Fruit fly (Drosophila melanogaster) whole organism, embryonic: ENCODE data around the gene CG17784.

Source experiments
- CG11093 ChIP-seq: fragments of 200-800 bp; sonication (Bioruptor generic); IDR thresholded peaks from 3 replicates; pipeline ENCODE4 v1.3.6; 2022; ENCODE audit warnings: missing biosample characterization, missing genetic modification characterization
- CG12299 ChIP-seq: fragments of 200-800 bp; sonication (Bioruptor generic); optimal IDR thresholded peaks from 2 replicates; lab custom pipeline; 2018; ENCODE audit warnings: missing biosample characterization, mild to moderate bottlenecking, missing genetic modification characterization
- CG12744 ChIP-seq: fragments of 200-800 bp; sonication (Bioruptor generic); optimal IDR thresholded peaks from 2 replicates; lab custom pipeline; 2016; ENCODE audit warnings: missing biosample characterization, missing genetic modification characterization
- CG12769 ChIP-seq: fragments of 200-800 bp; sonication (Bioruptor generic); optimal IDR thresholded peaks from 2 replicates; lab custom pipeline; 2019; ENCODE audit warnings: missing biosample characterization, mild to moderate bottlenecking, missing genetic modification characterization, moderate library complexity
- CG14441 ChIP-seq: fragments of 200-800 bp; sonication (Bioruptor generic); IDR thresholded peaks from 2 replicates; pipeline ENCODE4 v1.3.6; 2022; ENCODE audit warnings: missing biosample characterization, missing genetic modification characterization
- CG15073 ChIP-seq: fragments of 200-800 bp; sonication (Bioruptor generic); optimal IDR thresholded peaks from 2 replicates; lab custom pipeline; 2016; ENCODE audit warnings: missing biosample characterization, missing genetic modification characterization
- CG16815 ChIP-seq: fragments of 200-800 bp; sonication (Bioruptor generic); optimal IDR thresholded peaks from 3 replicates; lab custom pipeline; 2017; ENCODE audit warnings: missing biosample characterization, mild to moderate bottlenecking, missing genetic modification characterization
- CG17612 ChIP-seq: fragments of 200-800 bp; sonication (Bioruptor generic); IDR thresholded peaks from 2 replicates; pipeline ENCODE4 v1.3.6; 2022; ENCODE audit warnings: missing biosample characterization, missing genetic modification characterization
- CG18011 ChIP-seq: fragments of 200-800 bp; sonication (Bioruptor generic); optimal IDR thresholded peaks from 2 replicates; lab custom pipeline; 2017; ENCODE audit warnings: missing biosample characterization, missing genetic modification characterization, mild to moderate bottlenecking, moderate library complexity, missing genotype
- CG2712 ChIP-seq: fragments of 200-800 bp; optimal IDR thresholded peaks from 3 replicates; lab custom pipeline; 2019; ENCODE audit warnings: missing biosample characterization, mild to moderate bottlenecking, missing genetic modification characterization, moderate library complexity
- CG30020 ChIP-seq: fragments of 200-800 bp; optimal IDR thresholded peaks from 2 replicates; lab custom pipeline; 2019; ENCODE audit warnings: missing biosample characterization, mild to moderate bottlenecking, missing genetic modification characterization, moderate library complexity
- CG31388 ChIP-seq: fragments of 200-800 bp; sonication (Bioruptor generic); optimal IDR thresholded peaks from 2 replicates; lab custom pipeline; 2016; ENCODE audit warnings: missing biosample characterization, missing genetic modification characterization
- CG32767 ChIP-seq: fragments of 200-800 bp; sonication (Bioruptor generic); IDR thresholded peaks from 2 replicates; pipeline ENCODE4 v1.3.6; 2022; ENCODE audit warnings: missing biosample characterization, missing genetic modification characterization
- CG3995 ChIP-seq: fragments of 200-800 bp; sonication (Bioruptor generic); optimal IDR thresholded peaks from 3 replicates; lab custom pipeline; 2016; ENCODE audit warnings: missing biosample characterization, missing genetic modification characterization
- CG9817 ChIP-seq: fragments of 200-800 bp; sonication (Bioruptor generic); optimal IDR thresholded peaks from 2 replicates; lab custom pipeline; 2018; ENCODE audit warnings: missing biosample characterization, mild to moderate bottlenecking, missing genetic modification characterization, moderate library complexity
- Dip2 ChIP-seq: fragments of 200-800 bp; sonication (Bioruptor generic); IDR thresholded peaks from 2 replicates; pipeline ENCODE4 v1.3.6; 2022; ENCODE audit warnings: missing biosample characterization, missing genetic modification characterization
- Dip3 ChIP-seq: fragments of 200-800 bp; sonication (Bioruptor generic); optimal IDR thresholded peaks from 3 replicates; lab custom pipeline; 2016; ENCODE audit warnings: missing biosample characterization, missing genetic modification characterization
- Elba2 ChIP-seq: fragments of 200-800 bp; sonication (Bioruptor generic); optimal IDR thresholded peaks from 3 replicates; lab custom pipeline; 2016; ENCODE audit warnings: missing biosample characterization, missing genetic modification characterization
- Ets65A ChIP-seq: fragments of 200-800 bp; sonication (Bioruptor generic); peaks from one replicate; lab custom pipeline; 2016; ENCODE audit warnings: missing biosample characterization, missing genetic modification characterization
- Fer1 ChIP-seq: fragments of 200-800 bp; sonication (Bioruptor generic); optimal IDR thresholded peaks from 2 replicates; lab custom pipeline; 2017; ENCODE audit warnings: missing biosample characterization, mild to moderate bottlenecking, missing genetic modification characterization
- Fer2 ChIP-seq: fragments of 200-800 bp; sonication (Bioruptor generic); optimal IDR thresholded peaks from 2 replicates; lab custom pipeline; 2018; ENCODE audit warnings: missing biosample characterization, mild to moderate bottlenecking, missing genetic modification characterization, moderate library complexity
- HmgZ ChIP-seq: fragments of 200-800 bp; sonication (Bioruptor generic); optimal IDR thresholded peaks from 2 replicates; lab custom pipeline; 2018; ENCODE audit warnings: missing biosample characterization, mild to moderate bottlenecking, missing genetic modification characterization
- Hr51 ChIP-seq, 2 experiments: fragments of 200-800 bp; sonication (Bioruptor generic); optimal IDR thresholded peaks; 2 replicates in 1 of 2; 3 replicates in 1 of 2; lab custom pipeline; 2016 to 2018; ENCODE audit warnings: missing biosample characterization in 2 of 2, missing genetic modification characterization in 2 of 2, mild to moderate bottlenecking in 1 of 2, moderate library complexity in 1 of 2
- Lhr ChIP-seq: fragments of 200-800 bp; sonication (Bioruptor generic); optimal IDR thresholded peaks from 3 replicates; lab custom pipeline; 2017; ENCODE audit warnings: mild to moderate bottlenecking, missing biosample characterization, missing genetic modification reagents, missing genetic modification characterization
- Side ChIP-seq: fragments of 200-800 bp; sonication (Bioruptor generic); optimal IDR thresholded peaks from 2 replicates; lab custom pipeline; 2016; ENCODE audit warnings: missing biosample characterization, missing genetic modification characterization
- Sin3A ChIP-seq: fragments of >200 bp; optimal IDR thresholded peaks from 2 replicates; lab custom pipeline; 2018
- Ssrp ChIP-seq: fragments of 200-800 bp; sonication (Bioruptor generic); optimal IDR thresholded peaks from 2 replicates; lab custom pipeline; 2018; ENCODE audit warnings: missing biosample characterization, mild to moderate bottlenecking, missing genetic modification characterization, moderate library complexity
- bcd ChIP-seq: fragments of 200-800 bp; sonication (Bioruptor generic); optimal IDR thresholded peaks from 2 replicates; lab custom pipeline; 2017; ENCODE audit warnings: missing biosample characterization, mild to moderate bottlenecking, missing genetic modification characterization
- caup ChIP-seq: fragments of 200-800 bp; sonication (Bioruptor generic); optimal IDR thresholded peaks from 3 replicates; lab custom pipeline; 2017; ENCODE audit warnings: missing biosample characterization, mild to moderate bottlenecking, missing genetic modification characterization, moderate library complexity; ENCODE audit not compliant: severe bottlenecking
- chinmo ChIP-seq: fragments of 200-800 bp; sonication (Bioruptor generic); IDR thresholded peaks from 4 replicates; pipeline ENCODE4 v1.3.6; 2022; ENCODE audit warnings: missing biosample characterization, missing genetic modification characterization; ENCODE audit not compliant: partially characterized antibody
- cwo ChIP-seq: fragments of 200-800 bp; sonication (Bioruptor generic); optimal IDR thresholded peaks from 3 replicates; lab custom pipeline; 2017; ENCODE audit warnings: missing biosample characterization, missing genetic modification characterization, mild to moderate bottlenecking, moderate library complexity, missing genetic modification reagents
- dan ChIP-seq: fragments of 200-800 bp; sonication (Bioruptor generic); IDR thresholded peaks from 2 replicates; pipeline ENCODE4 v1.3.6; 2022; ENCODE audit warnings: missing biosample characterization, missing genetic modification characterization
- en ChIP-seq: fragments of 200-800 bp; sonication (Bioruptor generic); optimal IDR thresholded peaks from 2 replicates; lab custom pipeline; 2016; ENCODE audit warnings: missing biosample characterization, missing genetic modification characterization
- eve ChIP-seq, 2 experiments: fragments of >200 bp; optimal IDR thresholded peaks; 2 replicates each; lab custom pipeline; 2017; ENCODE audit warnings: missing biosample characterization in 2 of 2, missing genetic modification characterization in 2 of 2
- fru ChIP-seq: fragments of >200 bp; optimal IDR thresholded peaks from 2 replicates; lab custom pipeline; 2017
- gcm ChIP-seq: fragments of 200-800 bp; sonication (Bioruptor generic); optimal IDR thresholded peaks from 2 replicates; lab custom pipeline; 2019; ENCODE audit warnings: missing biosample characterization, mild to moderate bottlenecking, missing genetic modification characterization, moderate library complexity
- her ChIP-seq: fragments of 200-800 bp; sonication (Bioruptor generic); optimal IDR thresholded peaks from 2 replicates; lab custom pipeline; 2016; ENCODE audit warnings: missing biosample characterization, missing genetic modification characterization
- inv ChIP-seq: fragments of 200-800 bp; sonication (Bioruptor generic); IDR thresholded peaks from 2 replicates; pipeline ENCODE4 v1.3.6; 2022; ENCODE audit warnings: missing biosample characterization, missing genetic modification characterization; ENCODE audit not compliant: partially characterized antibody
- kay ChIP-seq: fragments of 200-800 bp; sonication (Bioruptor generic); optimal IDR thresholded peaks from 2 replicates; lab custom pipeline; 2016; ENCODE audit warnings: missing biosample characterization, missing genetic modification characterization
- mirr ChIP-seq: fragments of 200-800 bp; sonication (Bioruptor generic); optimal IDR thresholded peaks from 3 replicates; lab custom pipeline; 2018; ENCODE audit warnings: missing biosample characterization, mild to moderate bottlenecking, missing genetic modification characterization
- nerfin-2 ChIP-seq: fragments of 200-800 bp; sonication (Bioruptor generic); IDR thresholded peaks from 2 replicates; pipeline ENCODE4 v1.3.6; 2022; ENCODE audit warnings: missing biosample characterization, missing genetic modification characterization; ENCODE audit not compliant: partially characterized antibody
- repo ChIP-seq: fragments of 200-800 bp; sonication (Bioruptor generic); optimal IDR thresholded peaks from 2 replicates; lab custom pipeline; 2016; ENCODE audit warnings: missing biosample characterization, missing genetic modification characterization
- sisA ChIP-seq: fragments of 200-800 bp; sonication (Bioruptor generic); IDR thresholded peaks from 2 replicates; pipeline ENCODE4 v1.3.6; 2022; ENCODE audit warnings: missing biosample characterization, missing genetic modification characterization
- sob ChIP-seq: fragments of 200-800 bp; sonication (Bioruptor generic); IDR thresholded peaks from 2 replicates; pipeline ENCODE4 v1.3.6; 2022; ENCODE audit warnings: missing biosample characterization, missing genetic modification characterization
- tup ChIP-seq: fragments of 200-800 bp; sonication (Bioruptor generic); optimal IDR thresholded peaks from 2 replicates; lab custom pipeline; 2016; ENCODE audit warnings: missing biosample characterization, mild to moderate bottlenecking, missing genetic modification characterization, moderate library complexity

Gene CG17784

dm6 chr3R:24369268-24369667 is 4.5 kb upstream of the CG17784 start, which contains the start of gene CG13614:
Gene CG13614, plus strand, starts transcription at chr3R:24369568.
- TF ChIP-seq kay (GFP tag; lab: Kevin White, UChicago): no peak
- no peak for TF ChIP-seq fru (lab: Kevin White, UChicago)
- no peak for TF ChIP-seq her (GFP tag; lab: Kevin White, UChicago)
- TF ChIP-seq Hr51 (GFP tag; optimal IDR thresholded peaks at IDR 0.05; lab: Kevin White, UChicago): no peak
- TF ChIP-seq chinmo (GFP tag; lab: Robert Waterston, UW): no peak
- no peak for TF ChIP-seq mirr (GFP tag; lab: Kevin White, UChicago)
- no peak for TF ChIP-seq inv (GFP tag; lab: Robert Waterston, UW)
- no peak for TF ChIP-seq Dip2 (GFP tag; lab: Robert Waterston, UW)
- TF ChIP-seq HmgZ: no peak
- no peak for TF ChIP-seq repo (GFP tag; lab: Kevin White, UChicago)
- TF ChIP-seq CG15073 (GFP tag; lab: Kevin White, UChicago): no peak

dm6 chr3R:24368064-24368463 is 3.3 kb upstream of the CG17784 start, which contains the start of the genes CG42812 and CG33341:
Gene CG42812, minus strand, starts transcription at chr3R:24368164.
Gene CG33341, plus strand, starts transcription at chr3R:24368358.
- TF ChIP-seq Elba2 (GFP tag; lab: Kevin White, UChicago) (no peak), bcd (GFP tag; lab: Kevin White, UChicago) (no peak), CG32767 (GFP tag; lab: Robert Waterston, UW) (no peak), cwo (GFP tag; lab: Kevin White, UChicago) (no peak), CG30020 (tag; lab: Kevin White, UChicago) (no peak), Fer1 (GFP tag; lab: Kevin White, UChicago) (no peak), en (GFP tag; lab: Kevin White, UChicago) (no peak), caup (GFP tag; lab: Kevin White, UChicago) (no peak), CG31388 (GFP tag; lab: Kevin White, UChicago) (no peak), nerfin-2 (GFP tag; lab: Robert Waterston, UW) (no peak), tup (GFP tag; lab: Kevin White, UChicago) (no peak), repo (GFP tag; lab: Kevin White, UChicago) (no peak)

dm6 chr3R:24367120-24367519 is 2.3 kb upstream of the CG17784 start, which contains the start of gene CG42811:
Gene CG42811, minus strand, starts transcription at chr3R:24367220.
- TF ChIP-seq eve (GFP tag; optimal IDR thresholded peaks at IDR 0.05; lab: Kevin White, UChicago): no peak
- TF ChIP-seq Ets65A: peak; percentile 5

dm6 chr3R:24362838-24363237 is 1.9 kb downstream of the CG17784 start, which contains the start of gene CG33340:
Gene CG33340, plus strand, starts transcription at chr3R:24363138.
- no peak for TF ChIP-seq Fer1 (GFP tag; lab: Kevin White, UChicago)
- no peak for TF ChIP-seq sisA
- TF ChIP-seq sob: no peak
- no peak for TF ChIP-seq Lhr (GFP tag; lab: Kevin White, UChicago)
- TF ChIP-seq dan: no peak
- TF ChIP-seq CG9817 (tag; lab: Kevin White, UChicago): no peak
- no peak for TF ChIP-seq CG3995
- no peak for TF ChIP-seq Fer2 (tag; lab: Kevin White, UChicago)
- no peak for TF ChIP-seq CG12744 (GFP tag; lab: Kevin White, UChicago)
- TF ChIP-seq Sin3A (lab: Kevin White, UChicago): no peak
- TF ChIP-seq Dip3 (GFP tag; lab: Kevin White, UChicago): no peak

- no peak for TF ChIP-seq CG17612 (GFP tag; lab: Robert Waterston, UW)
- no peak for TF ChIP-seq CG16815 (GFP tag; lab: Kevin White, UChicago)
- TF ChIP-seq gcm (GFP tag; lab: Kevin White, UChicago): no peak
- TF ChIP-seq CG12769: no peak
- no peak for TF ChIP-seq CG12299 (tag; lab: Kevin White, UChicago)
- TF ChIP-seq CG11093 (GFP tag; lab: Robert Waterston, UW): no peak
- TF ChIP-seq CG18011: no peak
- TF ChIP-seq CG2712 (tag; lab: Kevin White, UChicago): no peak
- no peak for TF ChIP-seq Side (GFP tag; lab: Kevin White, UChicago)
- no peak for TF ChIP-seq CG14441 (GFP tag; lab: Robert Waterston, UW)
- no peak for TF ChIP-seq Ssrp (tag; lab: Kevin White, UChicago)
These were observed 3.2 kb downstream of the CG17784 start, which contains the start of the genes CG5762 and CG33339 for dm6 chr3R:24361583-24361982. Gene CG5762, minus strand, starts transcription at chr3R:24361683. Gene CG33339, plus strand, starts transcription at chr3R:24361847.
